Worm (Caenorhabditis elegans): ENCODE data around the gene C13A2.6.
A peak's percentile ranks its signal among the peaks of the same experiment; 100 is the strongest.

Gene C13A2.6

ce11 chrV:7230847-7231246 lies 38.7 kb upstream of the C13A2.6 start, which contains the start of the genes gei-6 and krr-1 (continued):
- TF ChIP-seq tbx-2 (tag; optimal IDR thresholded peaks at IDR 0.05): peak; percentile 89
- peak; percentile 85 for TF ChIP-seq nfya-1 (tag; optimal IDR thresholded peaks at IDR 0.05)
- peak; percentile 59 for TF ChIP-seq npax-4 (tag; optimal IDR thresholded peaks at IDR 0.05)
- no peak for TF ChIP-seq ama-1 (optimal IDR thresholded peaks at IDR 0.05)
- peak; percentile 35 for TF ChIP-seq sdc-2 (tag; optimal IDR thresholded peaks at IDR 0.05)
- no peak for TF ChIP-seq nhr-11 (tag; optimal IDR thresholded peaks at IDR 0.05)
- no peak for TF ChIP-seq pros-1 (tag; optimal IDR thresholded peaks at IDR 0.05)
- peak; percentile 81 for TF ChIP-seq che-1 (tag; optimal IDR thresholded peaks at IDR 0.05)
- TF ChIP-seq fkh-6 (tag; optimal IDR thresholded peaks at IDR 0.05): peak; percentile 61
- TF ChIP-seq pag-3 (tag; optimal IDR thresholded peaks at IDR 0.05; ENCODE audit: borderline replicate concordance): no peak
- TF ChIP-seq ceh-19 (GFP tag; optimal IDR thresholded peaks at IDR 0.05): peak; percentile 83
- peak; percentile 77 for TF ChIP-seq madf-2 (tag; optimal IDR thresholded peaks at IDR 0.05)
- peak; percentile 95 for TF ChIP-seq elt-2 (tag; optimal IDR thresholded peaks at IDR 0.05)
- TF ChIP-seq zip-5 (tag; optimal IDR thresholded peaks at IDR 0.05): peak; percentile 75
- TF ChIP-seq sox-2 (GFP tag; IDR thresholded peaks at IDR 0.05): peak; percentile 81
- no peak for TF ChIP-seq pha-4 (tag; optimal IDR thresholded peaks at IDR 0.05)
- TF ChIP-seq hlh-15 (tag; optimal IDR thresholded peaks at IDR 0.05): peak; percentile 63
- TF ChIP-seq ceh-22 (tag; optimal IDR thresholded peaks at IDR 0.05): no peak
- no peak for TF ChIP-seq dmd-4 (tag; optimal IDR thresholded peaks at IDR 0.05; ENCODE audit: borderline replicate concordance)
- TF ChIP-seq unc-55 (GFP tag; optimal IDR thresholded peaks at IDR 0.05): no peak
- TF ChIP-seq pqm-1 (tag; optimal IDR thresholded peaks at IDR 0.05): peak; percentile 58
- peak; percentile 65 for TF ChIP-seq ceh-6 (GFP tag; optimal IDR thresholded peaks at IDR 0.05)
- no peak for TF ChIP-seq hlh-30 (tag; optimal IDR thresholded peaks at IDR 0.05; ENCODE audit: insufficient read depth)
- TF ChIP-seq ceh-2 (tag; optimal IDR thresholded peaks at IDR 0.05): peak; percentile 61
- TF ChIP-seq ceh-31 (tag; optimal IDR thresholded peaks at IDR 0.05): peak; percentile 75
- TF ChIP-seq ceh-30 (tag; optimal IDR thresholded peaks at IDR 0.05): no peak
- TF ChIP-seq eyg-1 (tag; optimal IDR thresholded peaks at IDR 0.05): peak; percentile 68
- TF ChIP-seq elt-4 (tag; optimal IDR thresholded peaks at IDR 0.05): no peak
- TF ChIP-seq lim-6 (tag; optimal IDR thresholded peaks at IDR 0.05): no peak
- peak; percentile 87 for TF ChIP-seq odd-2 (tag; optimal IDR thresholded peaks at IDR 0.05)
- TF ChIP-seq ref-2 (tag; optimal IDR thresholded peaks at IDR 0.05): peak; percentile 87
- TF ChIP-seq ceh-9 (tag; optimal IDR thresholded peaks at IDR 0.05): peak; percentile 16
- peak; percentile 86 for TF ChIP-seq ahr-1 (tag; optimal IDR thresholded peaks at IDR 0.05)
- peak; percentile 35 for TF ChIP-seq T23F11.4 (GFP tag; optimal IDR thresholded peaks at IDR 0.05)
- TF ChIP-seq nhr-232 (tag; optimal IDR thresholded peaks at IDR 0.05): peak; percentile 60
- TF ChIP-seq gmeb-2 (tag; optimal IDR thresholded peaks at IDR 0.05): peak; percentile 79
- peak; percentile 18 for TF ChIP-seq ceh-24 (tag; optimal IDR thresholded peaks at IDR 0.05)
- TF ChIP-seq Y22D7AL.16 (tag; optimal IDR thresholded peaks at IDR 0.05): peak; percentile 82
- TF ChIP-seq ets-4 (tag; optimal IDR thresholded peaks at IDR 0.05): no peak
- peak; percentile 58 for TF ChIP-seq syd-9 (tag; optimal IDR thresholded peaks at IDR 0.05)
- TF ChIP-seq C38D4.7 (GFP tag; optimal IDR thresholded peaks at IDR 0.05): peak; percentile 79
- peak; percentile 71 for TF ChIP-seq C08G9.2 (tag; optimal IDR thresholded peaks at IDR 0.05)
- peak; percentile 31 for TF ChIP-seq tbx-7 (tag; optimal IDR thresholded peaks at IDR 0.05)
- TF ChIP-seq fkh-10 (GFP tag; optimal IDR thresholded peaks at IDR 0.05): peak; percentile 25
- TF ChIP-seq mec-3 (tag; optimal IDR thresholded peaks at IDR 0.05; ENCODE audit: borderline replicate concordance): no peak

ce11 chrV:7231524-7231923 lies 38.0 kb upstream of the C13A2.6 start:
- no peak for TF ChIP-seq ahr-1 (tag; optimal IDR thresholded peaks at IDR 0.05)

All from whole organism, late embryonic.